Fruit fly (Drosophila melanogaster) whole organism, prepupa: Measurements from ENCODE around the gene Sxl.

Experiments used
- Blimp-1 ChIP-seq: fragments of 200-800 bp; sonication (Bioruptor generic); optimal IDR thresholded peaks from 3 replicates; lab custom pipeline; 2017; ENCODE audit warnings: missing biosample characterization, missing genetic modification characterization, mild to moderate bottlenecking, moderate library complexity, missing genetic modification reagents
- CG10669 ChIP-seq: fragments of 200-800 bp; sonication (Bioruptor generic); optimal IDR thresholded peaks from 3 replicates; lab custom pipeline; 2018; ENCODE audit warnings: missing biosample characterization, mild to moderate bottlenecking, missing genetic modification characterization, moderate library complexity
- CG11294 ChIP-seq: fragments of 200-800 bp; sonication (Bioruptor generic); IDR thresholded peaks from 2 replicates; pipeline ENCODE4 v1.3.6; 2022; ENCODE audit warnings: missing biosample characterization, missing genetic modification characterization
- CG1621 ChIP-seq: fragments of 200-800 bp; sonication (Bioruptor generic); optimal IDR thresholded peaks from 3 replicates; lab custom pipeline; 2018; ENCODE audit warnings: missing biosample characterization, mild to moderate bottlenecking, missing genetic modification characterization
- CG3032 ChIP-seq: fragments of 200-800 bp; optimal IDR thresholded peaks from 2 replicates; lab custom pipeline; 2019; ENCODE audit warnings: missing biosample characterization, mild to moderate bottlenecking, missing genetic modification characterization, moderate library complexity
- CG31627 ChIP-seq: fragments of 200-800 bp; sonication (Bioruptor generic); optimal IDR thresholded peaks from 3 replicates; lab custom pipeline; 2016; ENCODE audit warnings: missing biosample characterization, missing genetic modification characterization
- CG32006 ChIP-seq: fragments of 200-800 bp; sonication (Bioruptor generic); optimal IDR thresholded peaks from 3 replicates; lab custom pipeline; 2017; ENCODE audit warnings: missing biosample characterization, mild to moderate bottlenecking, missing genetic modification characterization
- CG34406 ChIP-seq: fragments of 200-800 bp; sonication (Bioruptor generic); optimal IDR thresholded peaks from 3 replicates; lab custom pipeline; 2016; ENCODE audit warnings: missing biosample characterization, missing genetic modification characterization
- CG4318 ChIP-seq: fragments of 200-800 bp; sonication (Bioruptor generic); optimal IDR thresholded peaks from 3 replicates; lab custom pipeline; 2017; ENCODE audit warnings: missing biosample characterization, mild to moderate bottlenecking, missing genetic modification characterization
- CG6163 ChIP-seq: fragments of 200-800 bp; sonication (Bioruptor generic); IDR thresholded peaks from 3 replicates; pipeline ENCODE4 v1.3.6; 2022; ENCODE audit warnings: missing biosample characterization, missing genetic modification characterization
- CG6276 ChIP-seq: fragments of 200-800 bp; sonication (Bioruptor generic); optimal IDR thresholded peaks from 2 replicates; lab custom pipeline; 2017; ENCODE audit warnings: missing biosample characterization, mild to moderate bottlenecking, missing genetic modification characterization
- CG6792 ChIP-seq: fragments of 200-800 bp; sonication (Bioruptor generic); optimal IDR thresholded peaks from 3 replicates; lab custom pipeline; 2016; ENCODE audit warnings: missing biosample characterization, missing genetic modification characterization
- CG6808 ChIP-seq: fragments of 200-800 bp; sonication (Bioruptor generic); optimal IDR thresholded peaks from 3 replicates; lab custom pipeline; 2017; ENCODE audit warnings: missing biosample characterization, missing genetic modification characterization, mild to moderate bottlenecking, moderate library complexity, missing genetic modification reagents
- CG6854 ChIP-seq: fragments of 200-800 bp; sonication (Bioruptor generic); optimal IDR thresholded peaks from 2 replicates; lab custom pipeline; 2017; ENCODE audit warnings: missing biosample characterization, mild to moderate bottlenecking, missing genetic modification characterization
- CG7368 ChIP-seq: fragments of 200-800 bp; sonication (Bioruptor generic); optimal IDR thresholded peaks from 3 replicates; lab custom pipeline; 2016; ENCODE audit warnings: missing biosample characterization, missing genetic modification characterization
- CG8632 ChIP-seq: fragments of 200-800 bp; sonication (Bioruptor generic); optimal IDR thresholded peaks from 3 replicates; lab custom pipeline; 2016; ENCODE audit warnings: missing biosample characterization, missing genetic modification characterization
- CG9139 ChIP-seq: fragments of 200-800 bp; sonication (Bioruptor generic); optimal IDR thresholded peaks from 3 replicates; lab custom pipeline; 2017; ENCODE audit warnings: missing biosample characterization, mild to moderate bottlenecking, missing genetic modification characterization
- Eip78C ChIP-seq: fragments of 200-800 bp; sonication (Bioruptor generic); peaks from one replicate; lab custom pipeline; 2016; ENCODE audit warnings: missing biosample characterization, missing genetic modification characterization
- Gug ChIP-seq: fragments of 200-800 bp; sonication (Bioruptor generic); IDR thresholded peaks from 2 replicates; pipeline ENCODE4 v1.3.6; 2022; ENCODE audit warnings: missing biosample characterization, missing genetic modification characterization
- Hr38 ChIP-seq: sonication (Bioruptor generic); optimal IDR thresholded peaks from 2 replicates; lab custom pipeline; 2016; ENCODE audit warnings: missing biosample characterization, missing genetic modification characterization
- Hr39 ChIP-seq: fragments of 200-800 bp; sonication (Bioruptor generic); optimal IDR thresholded peaks from 2 replicates; lab custom pipeline; 2016; ENCODE audit warnings: missing biosample characterization, missing genetic modification characterization
- Lpt ChIP-seq: fragments of 200-800 bp; sonication (Bioruptor generic); optimal IDR thresholded peaks from 3 replicates; lab custom pipeline; 2016; ENCODE audit warnings: missing biosample characterization, missing genetic modification characterization
- Met ChIP-seq: fragments of 200-800 bp; sonication (Bioruptor generic); optimal IDR thresholded peaks from 3 replicates; lab custom pipeline; 2016; ENCODE audit warnings: missing biosample characterization, missing genetic modification characterization
- OdsH ChIP-seq: fragments of 200-800 bp; sonication (Bioruptor generic); optimal IDR thresholded peaks from 3 replicates; lab custom pipeline; 2016; ENCODE audit warnings: missing biosample characterization, missing genetic modification characterization
- Smox ChIP-seq: fragments of 200-800 bp; sonication (Bioruptor generic); optimal IDR thresholded peaks from 3 replicates; lab custom pipeline; 2016; ENCODE audit warnings: missing biosample characterization, missing genetic modification characterization
- Sox102F ChIP-seq: fragments of 200-800 bp; sonication (Bioruptor generic); optimal IDR thresholded peaks from 2 replicates; lab custom pipeline; 2016; ENCODE audit warnings: missing biosample characterization, mild to moderate bottlenecking, missing genetic modification characterization
- Sox14 ChIP-seq: fragments of 200-800 bp; sonication (Bioruptor generic); optimal IDR thresholded peaks from 3 replicates; lab custom pipeline; 2016; ENCODE audit warnings: missing biosample characterization, missing genetic modification characterization
- Sox15 ChIP-seq: fragments of 200-800 bp; sonication (Bioruptor generic); optimal IDR thresholded peaks from 3 replicates; lab custom pipeline; 2016; ENCODE audit warnings: missing biosample characterization, missing genetic modification characterization
- achi ChIP-seq: fragments of 200-800 bp; sonication (Bioruptor generic); optimal IDR thresholded peaks from 3 replicates; lab custom pipeline; 2016; ENCODE audit warnings: missing biosample characterization, missing genetic modification characterization
- acj6 ChIP-seq: fragments of 200-800 bp; sonication (Bioruptor generic); optimal IDR thresholded peaks from 3 replicates; lab custom pipeline; 2016; ENCODE audit warnings: missing biosample characterization, missing genetic modification characterization
- cyc ChIP-seq: fragments of 200-800 bp; sonication (Bioruptor generic); optimal IDR thresholded peaks from 3 replicates; lab custom pipeline; 2016; ENCODE audit warnings: missing biosample characterization, missing genetic modification characterization
- dac ChIP-seq: fragments of 200-800 bp; sonication (Bioruptor generic); optimal IDR thresholded peaks from 2 replicates; lab custom pipeline; 2017; ENCODE audit warnings: missing biosample characterization, mild to moderate bottlenecking, missing genetic modification characterization
- dsx ChIP-seq: fragments of 200-800 bp; optimal IDR thresholded peaks from 3 replicates; lab custom pipeline; 2019; ENCODE audit warnings: missing biosample characterization, mild to moderate bottlenecking, missing genetic modification characterization, moderate library complexity; ENCODE audit not compliant: poor library complexity, severe bottlenecking
- eg ChIP-seq: fragments of 200-800 bp; sonication (Bioruptor generic); IDR thresholded peaks from 3 replicates; pipeline ENCODE4 v1.3.6; 2022; ENCODE audit warnings: missing biosample characterization, missing genetic modification characterization
- esn ChIP-seq: fragments of 200-800 bp; sonication (Bioruptor generic); optimal IDR thresholded peaks from 2 replicates; lab custom pipeline; 2016; ENCODE audit warnings: missing biosample characterization, mild to moderate bottlenecking, missing genetic modification characterization, moderate library complexity
- fd59A ChIP-seq: fragments of 200-800 bp; sonication (Bioruptor generic); optimal IDR thresholded peaks from 2 replicates; lab custom pipeline; 2017; ENCODE audit warnings: missing biosample characterization, mild to moderate bottlenecking, missing genetic modification characterization, missing genetic modification reagents
- fd85E ChIP-seq: fragments of 200-800 bp; sonication (Bioruptor generic); optimal IDR thresholded peaks from 3 replicates; lab custom pipeline; 2016; ENCODE audit warnings: missing biosample characterization, missing genetic modification characterization
- lz ChIP-seq: fragments of 200-800 bp; sonication (Bioruptor generic); optimal IDR thresholded peaks from 3 replicates; lab custom pipeline; 2016; ENCODE audit warnings: missing biosample characterization, missing genetic modification characterization
- net ChIP-seq: fragments of 200-800 bp; sonication (Bioruptor generic); optimal IDR thresholded peaks from 3 replicates; lab custom pipeline; 2016; ENCODE audit warnings: missing biosample characterization, missing genetic modification characterization
- pdm3 ChIP-seq: fragments of 200-800 bp; sonication (Bioruptor generic); optimal IDR thresholded peaks from 3 replicates; lab custom pipeline; 2016; ENCODE audit warnings: missing biosample characterization, missing genetic modification characterization
- salr ChIP-seq, 2 experiments: fragments of 200-800 bp; sonication (Bioruptor generic); optimal IDR thresholded peaks; 3 replicates each; lab custom pipeline; 2016 to 2018; ENCODE audit warnings: missing biosample characterization in 2 of 2, missing genetic modification characterization in 2 of 2, mild to moderate bottlenecking in 1 of 2
- spab ChIP-seq: fragments of 200-800 bp; sonication (Bioruptor generic); optimal IDR thresholded peaks from 2 replicates; lab custom pipeline; 2017; ENCODE audit warnings: missing biosample characterization, mild to moderate bottlenecking, missing genetic modification characterization, missing genetic modification reagents
- ss ChIP-seq, 2 experiments: fragments of 200-800 bp; sonication (Bioruptor generic); optimal IDR thresholded peaks; 2 replicates in 1 of 2; 3 replicates in 1 of 2; lab custom pipeline; 2017 to 2018; ENCODE audit warnings: mild to moderate bottlenecking in 2 of 2, missing biosample characterization in 2 of 2, missing genetic modification characterization in 2 of 2, moderate library complexity in 1 of 2
- svp ChIP-seq: fragments of 200-800 bp; sonication (Bioruptor generic); peaks from one replicate; lab custom pipeline; 2016; ENCODE audit warnings: missing biosample characterization, missing genetic modification characterization
- topi ChIP-seq: fragments of 200-800 bp; sonication (Bioruptor generic); optimal IDR thresholded peaks from 3 replicates; lab custom pipeline; 2016; ENCODE audit warnings: missing biosample characterization, missing genetic modification characterization

Gene Sxl

dm6 chrX:7097071-7097858 lies 588 bp downstream of the Sxl start (continued):
- TF ChIP-seq CG6792 (GFP tag; lab: Kevin White, UChicago) (no peak), net (GFP tag; lab: Kevin White, UChicago) (peak; percentile 60), CG32006 (GFP tag; lab: Kevin White, UChicago) (peak; percentile 44), eg (GFP tag; lab: Robert Waterston, UW) (peak; percentile 67; the same call in 2 of the 3 replicates), CG34406 (GFP tag; lab: Kevin White, UChicago) (no peak), CG1621 (no peak), cyc (GFP tag; lab: Kevin White, UChicago) (no peak), Gug (no peak), Sox14 (GFP tag; lab: Kevin White, UChicago) (no peak), OdsH (peak; percentile 24), CG10669 (GFP tag; lab: Kevin White, UChicago) (peak; percentile 9), acj6 (GFP tag; lab: Kevin White, UChicago) (no peak), CG6808 (GFP tag; lab: Kevin White, UChicago) (peak; percentile 66), svp (GFP tag; lab: Kevin White, UChicago) (peak; percentile 43), CG8632 (GFP tag; lab: Kevin White, UChicago) (peak; percentile 13), Sox102F (no peak), Met (GFP tag; lab: Kevin White, UChicago) (no peak), fd59A (GFP tag; lab: Kevin White, UChicago) (no peak), Blimp-1 (GFP tag; lab: Kevin White, UChicago) (no peak), salr (GFP tag; optimal IDR thresholded peaks at IDR 0.05; lab: Kevin White, UChicago) (peak in 1 of 2 experiments; percentile 57), pdm3 (GFP tag; lab: Kevin White, UChicago) (no peak), CG3032 (peak; percentile 14), fd85E (GFP tag; lab: Kevin White, UChicago) (no peak), CG6854 (GFP tag; lab: Kevin White, UChicago) (no peak), ss (GFP tag; optimal IDR thresholded peaks at IDR 0.05; lab: Kevin White, UChicago) (peak; percentile 73 to 82), CG4318 (GFP tag; lab: Kevin White, UChicago) (no peak), Sox15 (GFP tag; lab: Kevin White, UChicago) (no peak), Hr39 (GFP tag; lab: Kevin White, UChicago) (no peak), CG7368 (GFP tag; lab: Kevin White, UChicago) (no peak)

dm6 chrX:7096495-7096995 lies 1.3 kb downstream of the Sxl start:
- TF ChIP-seq Blimp-1 (GFP tag; lab: Kevin White, UChicago) (peak; percentile 53), CG6792 (GFP tag; lab: Kevin White, UChicago) (peak; percentile 69), CG32006 (GFP tag; lab: Kevin White, UChicago) (peak; percentile 68), CG6163 (GFP tag; lab: Robert Waterston, UW) (peak; percentile 68), dac (GFP tag; lab: Kevin White, UChicago) (no peak), fd59A (GFP tag; lab: Kevin White, UChicago) (peak; percentile 76), CG6276 (GFP tag; lab: Kevin White, UChicago) (no peak), dsx (GFP tag; lab: Kevin White, UChicago) (peak; percentile 71), CG11294 (GFP tag; lab: Robert Waterston, UW) (0 out of 2 replicates have a peak, but pooled peaks have one; percentile 15), CG9139 (GFP tag; lab: Kevin White, UChicago) (peak; percentile 46), Lpt (peak; percentile 26), eg (GFP tag; lab: Robert Waterston, UW) (peak; percentile 51), esn (GFP tag; lab: Kevin White, UChicago) (peak; percentile 86), lz (peak; percentile 84), net (GFP tag; lab: Kevin White, UChicago) (peak; percentile 43), CG6808 (GFP tag; lab: Kevin White, UChicago) (peak; percentile 79), Sox14 (GFP tag; lab: Kevin White, UChicago) (peak; percentile 79), achi (GFP tag; lab: Kevin White, UChicago) (peak; percentile 72), acj6 (GFP tag; lab: Kevin White, UChicago) (peak; percentile 58), Sox102F (peak; percentile 74), svp (GFP tag; lab: Kevin White, UChicago) (peak; percentile 91), topi (GFP tag; lab: Kevin White, UChicago) (peak; percentile 83), cyc (GFP tag; lab: Kevin White, UChicago) (peak; percentile 77), CG1621 (peak; percentile 69), Eip78C (GFP tag; lab: Kevin White, UChicago) (peak; percentile 87), Sox15 (GFP tag; lab: Kevin White, UChicago) (peak; percentile 53), salr (GFP tag; optimal IDR thresholded peaks at IDR 0.05; lab: Kevin White, UChicago) (peak; percentile 31 to 69), ss (GFP tag; optimal IDR thresholded peaks at IDR 0.05; lab: Kevin White, UChicago) (peak; percentile 37 to 63), Smox (GFP tag; lab: Kevin White, UChicago) (peak; percentile 77), spab (GFP tag; lab: Kevin White, UChicago) (peak; percentile 62), CG31627 (GFP tag; lab: Kevin White, UChicago) (peak; percentile 83), OdsH (peak; percentile 67), Met (GFP tag; lab: Kevin White, UChicago) (peak; percentile 85), Hr38 (no peak)
